Worm (Caenorhabditis elegans): ENCODE measurements around the gene srx-118.
A peak's percentile ranks its signal among the peaks of the same experiment; 100 is the strongest.

Gene srx-118

ce11 chrII:12499969-12500368, 25.7 kb upstream of the srx-118 start:
- TF ChIP-seq ccch-3 (GFP tag; optimal IDR thresholded peaks at IDR 0.05) (no peak), ztf-22 (GFP tag; optimal IDR thresholded peaks at IDR 0.05) (no peak), rcor-1 (GFP tag; IDR thresholded peaks at IDR 0.05) (no peak), aptf-2 (GFP tag; conservative IDR thresholded peaks at IDR 0.05) (no peak), mes-4 (tag; optimal IDR thresholded peaks at IDR 0.05) (no peak), D2030.7 (GFP tag; IDR thresholded peaks at IDR 0.05) (no peak), ekl-4 (GFP tag; IDR thresholded peaks at IDR 0.05) (no peak), zfh-2 (GFP tag; conservative IDR thresholded peaks at IDR 0.05) (peak; percentile 42; the same call in 1 of the 2 replicates), B0019.2 (GFP tag; conservative IDR thresholded peaks at IDR 0.05) (no peak)

ce11 chrII:12502784-12503183, 22.8 kb upstream of the srx-118 start, which contains the start of gene ador-1:
Gene ador-1 (minus strand): TSS chrII:12502884.
- no peak for TF ChIP-seq dpff-1 (tag; optimal IDR thresholded peaks at IDR 0.05)
- no peak for TF ChIP-seq madf-8 (GFP tag; conservative IDR thresholded peaks at IDR 0.05)
- no peak for TF ChIP-seq lir-1 (GFP tag; conservative IDR thresholded peaks at IDR 0.05)
- no peak for TF ChIP-seq lsy-27 (tag; optimal IDR thresholded peaks at IDR 0.05; ENCODE audit: borderline replicate concordance, insufficient read depth)
- TF ChIP-seq egl-18 (GFP tag; IDR thresholded peaks at IDR 0.05), result no peak
- no peak for TF ChIP-seq aptf-2 (GFP tag; conservative IDR thresholded peaks at IDR 0.05)
- TF ChIP-seq attf-6 (GFP tag; IDR thresholded peaks at IDR 0.05), result no peak
- no peak for TF ChIP-seq nfyb-1 (GFP tag; IDR thresholded peaks at IDR 0.05)

- TF ChIP-seq tlf-1 (GFP tag; optimal IDR thresholded peaks at IDR 0.05) (no peak), D2030.7 (GFP tag; IDR thresholded peaks at IDR 0.05) (no peak), ztf-28 (GFP tag; IDR thresholded peaks at IDR 0.05) (no peak), cebp-1 (GFP tag; IDR thresholded peaks at IDR 0.05) (no peak), cebp-1 (tag; optimal IDR thresholded peaks at IDR 0.05) (no peak), dox-1 (GFP tag; IDR thresholded peaks at IDR 0.05) (no peak), C06A6.2 (GFP tag; conservative IDR thresholded peaks at IDR 0.05) (no peak), hlh-12 (tag; optimal IDR thresholded peaks at IDR 0.05) (no peak)
These were observed 19.1 kb upstream of the srx-118 start for ce11 chrII:12506511-12506910.

- TF ChIP-seq mcd-1 (GFP tag; IDR thresholded peaks at IDR 0.05) (no peak), let-526 (GFP tag; IDR thresholded peaks at IDR 0.05) (no peak), snpc-1.3 (tag; optimal IDR thresholded peaks at IDR 0.05; ENCODE audit: insufficient read depth) (no peak), madf-8 (GFP tag; conservative IDR thresholded peaks at IDR 0.05) (no peak)
These were observed 18.6 kb upstream of the srx-118 start, which contains the start of gene srh-68 for ce11 chrII:12507038-12507437. Gene srh-68 (plus strand): TSS chrII:12507338.

- TF ChIP-seq lin-35 (GFP tag; optimal IDR thresholded peaks at IDR 0.05) (no peak), die-1 (tag; optimal IDR thresholded peaks at IDR 0.05) (no peak)
These were observed 17.0 kb upstream of the srx-118 start, which contains the start of gene srh-67 for ce11 chrII:12508650-12509049. Gene srh-67 (plus strand): TSS chrII:12508950.

ce11 chrII:12511866-12512265, 13.8 kb upstream of the srx-118 start, which contains the start of gene srh-73:
Gene srh-73 (plus strand): TSS chrII:12512166.
- TF ChIP-seq athp-1 (tag; optimal IDR thresholded peaks at IDR 0.05) (no peak), pbrm-1 (GFP tag; IDR thresholded peaks at IDR 0.05) (no peak), nhr-179 (tag; optimal IDR thresholded peaks at IDR 0.05) (no peak), dpl-1 (GFP tag; optimal IDR thresholded peaks at IDR 0.05) (no peak), F22D6.2 (tag; optimal IDR thresholded peaks at IDR 0.05) (no peak), snpc-1.3 (tag; optimal IDR thresholded peaks at IDR 0.05; ENCODE audit: insufficient read depth) (no peak), nhr-80 (tag; optimal IDR thresholded peaks at IDR 0.05) (no peak), snpc-3.4 (tag; optimal IDR thresholded peaks at IDR 0.05) (no peak), mel-28 (tag; optimal IDR thresholded peaks at IDR 0.05; ENCODE audit: borderline replicate concordance) (no peak), ama-1 (optimal IDR thresholded peaks at IDR 0.05) (no peak), ama-1 (GFP tag; optimal IDR thresholded peaks at IDR 0.05) (no peak)
